Worm (Caenorhabditis elegans): Measurements from ENCODE around the gene Y57G11C.43.

DNA sequence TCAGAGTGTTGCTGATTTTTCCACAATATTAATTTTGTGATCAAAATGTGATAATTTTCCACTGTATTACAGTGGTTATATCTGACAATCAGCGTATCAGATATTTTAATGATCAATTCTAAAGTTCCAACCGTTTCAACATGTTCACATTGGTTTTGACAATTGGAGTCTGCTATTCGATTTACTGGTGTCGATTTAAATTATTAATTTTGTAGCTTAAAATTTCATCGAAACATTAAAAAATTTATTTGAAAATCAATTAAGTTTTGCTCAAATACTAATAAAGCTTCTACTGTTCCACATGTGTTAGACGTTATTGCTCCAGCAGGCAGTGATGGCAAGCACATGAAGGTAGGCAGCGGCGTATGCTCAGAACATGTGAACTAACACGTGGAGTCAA, 11.5 kb upstream of the Y57G11C.43 start:
- TF ChIP-seq dao-5 (tag; optimal IDR thresholded peaks at IDR 0.05) (no peak), him-1 (tag; optimal IDR thresholded peaks at IDR 0.05) (no peak), W03F9.2 (tag; optimal IDR thresholded peaks at IDR 0.05) (no peak)
